Worm (Caenorhabditis elegans): ENCODE measurements around the gene Y37E11B.1.

The Y37E11B.1 gene

ce11 chrIV:3551777-3552462 is 27.5 kb upstream of the Y37E11B.1 start (continued):
- TF ChIP-seq zip-4 (GFP tag; optimal IDR thresholded peaks at IDR 0.05) (no peak), nhr-47 (tag; optimal IDR thresholded peaks at IDR 0.05) (peak; percentile 77), pax-3 (tag; optimal IDR thresholded peaks at IDR 0.05) (peak; percentile 27), C34B4.2 (tag; optimal IDR thresholded peaks at IDR 0.05) (no peak), alr-1 (tag; optimal IDR thresholded peaks at IDR 0.05; ENCODE audit: borderline replicate concordance) (no peak), C04F5.9 (tag; optimal IDR thresholded peaks at IDR 0.05) (no peak), unc-30 (tag; optimal IDR thresholded peaks at IDR 0.05) (no peak), xbp-1 (tag; optimal IDR thresholded peaks at IDR 0.05) (peak; percentile 52), unc-130 (tag; optimal IDR thresholded peaks at IDR 0.05) (peak; percentile 67), elt-2 (tag; optimal IDR thresholded peaks at IDR 0.05) (peak; percentile 32), snpc-4 (tag; optimal IDR thresholded peaks at IDR 0.05) (peak; percentile 42)

ce11 chrIV:3552933-3553332 is 26.5 kb upstream of the Y37E11B.1 start:
- no peak for TF ChIP-seq unc-98 (GFP tag; IDR thresholded peaks at IDR 0.05)
- no peak for TF ChIP-seq nhr-28 (tag; optimal IDR thresholded peaks at IDR 0.05)
- no peak for TF ChIP-seq mef-2 (tag; optimal IDR thresholded peaks at IDR 0.05)
- TF ChIP-seq nhr-19 (GFP tag; conservative IDR thresholded peaks at IDR 0.05): no peak
- TF ChIP-seq unc-86 (tag; optimal IDR thresholded peaks at IDR 0.05): no peak
- TF ChIP-seq lin-14 (GFP tag; optimal IDR thresholded peaks at IDR 0.05): no peak
- no peak for TF ChIP-seq ces-1 (GFP tag; optimal IDR thresholded peaks at IDR 0.05)
- no peak for TF ChIP-seq elt-2 (tag; optimal IDR thresholded peaks at IDR 0.05)
- TF ChIP-seq dsc-1 (tag; optimal IDR thresholded peaks at IDR 0.05): no peak
- no peak for TF ChIP-seq snpc-4 (tag; optimal IDR thresholded peaks at IDR 0.05)
- TF ChIP-seq fkh-8 (tag; optimal IDR thresholded peaks at IDR 0.05): no peak
- TF ChIP-seq ceh-8 (GFP tag; optimal IDR thresholded peaks at IDR 0.05): no peak
- TF ChIP-seq rnt-1 (tag; optimal IDR thresholded peaks at IDR 0.05): no peak
- TF ChIP-seq sox-4 (tag; optimal IDR thresholded peaks at IDR 0.05): no peak
- no peak for TF ChIP-seq nhr-77 (tag; optimal IDR thresholded peaks at IDR 0.05)
- TF ChIP-seq ama-1 (optimal IDR thresholded peaks at IDR 0.05): no peak
- no peak for TF ChIP-seq ceh-88 (GFP tag; IDR thresholded peaks at IDR 0.05)
- no peak for TF ChIP-seq Y116A8C.19 (tag; optimal IDR thresholded peaks at IDR 0.05; ENCODE audit: borderline replicate concordance)

ce11 chrIV:3557331-3557730 is 22.1 kb upstream of the Y37E11B.1 start, which contains the start of gene osm-9:
osm-9 (minus strand) TSS chrIV:3557431.
- no peak for TF ChIP-seq hpl-2 (GFP tag; optimal IDR thresholded peaks at IDR 0.05)
- TF ChIP-seq zip-4 (GFP tag; optimal IDR thresholded peaks at IDR 0.05): no peak
- no peak for TF ChIP-seq ama-1 (optimal IDR thresholded peaks at IDR 0.05)
- TF ChIP-seq fkh-8 (tag; optimal IDR thresholded peaks at IDR 0.05): peak; percentile 42
- TF ChIP-seq hlh-4 (tag; optimal IDR thresholded peaks at IDR 0.05): peak; percentile 22
- TF ChIP-seq lin-35 (GFP tag; optimal IDR thresholded peaks at IDR 0.05): no peak
- no peak for TF ChIP-seq lir-3 (tag; optimal IDR thresholded peaks at IDR 0.05; ENCODE audit: poor library complexity)
- no peak for TF ChIP-seq ceh-8 (GFP tag; optimal IDR thresholded peaks at IDR 0.05)

- TF ChIP-seq sptf-1 (tag; optimal IDR thresholded peaks at IDR 0.05) (no peak), rnt-1 (tag; optimal IDR thresholded peaks at IDR 0.05) (no peak), isw-1 (GFP tag; IDR thresholded peaks at IDR 0.05) (no peak), lsy-2 (tag; optimal IDR thresholded peaks at IDR 0.05) (no peak), C34B4.2 (tag; optimal IDR thresholded peaks at IDR 0.05) (no peak), fkh-10 (GFP tag; optimal IDR thresholded peaks at IDR 0.05) (no peak), unc-98 (GFP tag; IDR thresholded peaks at IDR 0.05) (no peak), dpl-1 (GFP tag; optimal IDR thresholded peaks at IDR 0.05) (no peak), zag-1 (tag; optimal IDR thresholded peaks at IDR 0.05) (no peak), ces-1 (GFP tag; optimal IDR thresholded peaks at IDR 0.05) (no peak)
Observed at ce11 chrIV:3559201-3559600, 20.2 kb upstream of the Y37E11B.1 start.

Measured in whole organism, L1 larva.